Worm (Caenorhabditis elegans) whole organism, late embryonic: ENCODE data around the gene R08C7.5.
A peak's percentile ranks its signal among the peaks of the same experiment; 100 is the strongest.

Source experiments
- F13H6.1 ChIP-seq: sonication (generic microtip); optimal IDR thresholded peaks from 2 replicates; lab custom pipeline; 2016; ENCODE audit warnings: missing genetic modification characterization, missing compliant biosample characterization
- K09A11.1 ChIP-seq: sonication (generic microtip); optimal IDR thresholded peaks from 2 replicates; lab custom pipeline; 2017; ENCODE audit warnings: antibody characterized with exemption, mild to moderate bottlenecking, missing genetic modification characterization, missing compliant biosample characterization; ENCODE audit not compliant: insufficient read depth
- ahr-1 ChIP-seq: sonication (generic microtip); optimal IDR thresholded peaks from 2 replicates; lab custom pipeline; 2016; ENCODE audit warnings: missing genetic modification characterization, missing compliant biosample characterization
- ama-1 ChIP-seq: fragments of 150-350 bp; optimal IDR thresholded peaks from 2 replicates; lab custom pipeline; 2014
- ceh-14 ChIP-seq: sonication (generic microtip); optimal IDR thresholded peaks from 2 replicates; lab custom pipeline; 2016; ENCODE audit warnings: missing genotype, missing genetic modification characterization, missing compliant biosample characterization
- ceh-18 ChIP-seq: sonication (generic microtip); optimal IDR thresholded peaks from 2 replicates; lab custom pipeline; 2016; ENCODE audit warnings: missing genetic modification characterization, missing compliant biosample characterization
- ceh-19 ChIP-seq: fragments of 200-800 bp; sonication (Bioruptor generic); optimal IDR thresholded peaks from 2 replicates; lab custom pipeline; 2018; ENCODE audit warnings: mild to moderate bottlenecking, missing genetic modification characterization, missing compliant biosample characterization
- ceh-2 ChIP-seq: sonication (generic microtip); optimal IDR thresholded peaks from 2 replicates; lab custom pipeline; 2016; ENCODE audit warnings: missing genotype, missing genetic modification characterization, missing compliant biosample characterization
- ceh-24 ChIP-seq: sonication (generic microtip); optimal IDR thresholded peaks from 2 replicates; lab custom pipeline; 2016; ENCODE audit warnings: mild to moderate bottlenecking, missing genetic modification characterization, missing compliant biosample characterization
- ceh-30 ChIP-seq: fragments of 150-350 bp; optimal IDR thresholded peaks from 2 replicates; lab custom pipeline; 2014; ENCODE audit warnings: missing biosample characterization, missing genetic modification characterization
- ceh-34 ChIP-seq: sonication (generic microtip); optimal IDR thresholded peaks from 2 replicates; lab custom pipeline; 2016; ENCODE audit warnings: mild to moderate bottlenecking, missing genetic modification characterization, missing compliant biosample characterization
- ceh-45 ChIP-seq: fragments of 200-800 bp; sonication (Bioruptor generic); IDR thresholded peaks from 2 replicates; pipeline ENCODE4 v1.3.6; 2022; ENCODE audit warnings: missing genetic modification reagents, missing genetic modification characterization, missing compliant biosample characterization
- ceh-48 ChIP-seq: sonication (generic microtip); optimal IDR thresholded peaks from 2 replicates; lab custom pipeline; 2016; ENCODE audit warnings: missing genetic modification characterization, inconsistent platforms, missing compliant biosample characterization
- che-1 ChIP-seq: sonication (generic microtip); optimal IDR thresholded peaks from 2 replicates; lab custom pipeline; 2016; ENCODE audit warnings: mild to moderate bottlenecking, missing genetic modification characterization, missing compliant biosample characterization
- dmd-4 ChIP-seq: sonication (generic microtip); optimal IDR thresholded peaks from 2 replicates; lab custom pipeline; 2016; ENCODE audit warnings: borderline replicate concordance, missing genetic modification characterization, missing compliant biosample characterization
- elt-2 ChIP-seq: sonication (generic microtip); optimal IDR thresholded peaks from 2 replicates; lab custom pipeline; 2016; ENCODE audit warnings: missing genetic modification reagents, missing genetic modification characterization, missing compliant biosample characterization
- elt-4 ChIP-seq: sonication (generic microtip); optimal IDR thresholded peaks from 2 replicates; lab custom pipeline; 2016; ENCODE audit warnings: missing genetic modification characterization, missing compliant biosample characterization
- eyg-1 ChIP-seq: sonication (generic microtip); optimal IDR thresholded peaks from 2 replicates; lab custom pipeline; 2016; ENCODE audit warnings: missing genotype, missing genetic modification characterization, missing compliant biosample characterization
- fax-1 ChIP-seq: sonication (generic microtip); optimal IDR thresholded peaks from 2 replicates; lab custom pipeline; 2016; ENCODE audit warnings: missing genotype, missing genetic modification characterization, missing compliant biosample characterization
- fkh-6 ChIP-seq: sonication (generic microtip); optimal IDR thresholded peaks from 2 replicates; lab custom pipeline; 2016; ENCODE audit warnings: missing genetic modification characterization, missing compliant biosample characterization
- gmeb-2 ChIP-seq: sonication (generic microtip); optimal IDR thresholded peaks from 2 replicates; lab custom pipeline; 2016; ENCODE audit warnings: missing genetic modification characterization, inconsistent platforms, missing compliant biosample characterization
- hlh-13 ChIP-seq: fragments of 200-800 bp; sonication (Bioruptor generic); optimal IDR thresholded peaks from 2 replicates; lab custom pipeline; 2018; ENCODE audit warnings: mild to moderate bottlenecking, missing genetic modification characterization, missing compliant biosample characterization
- hlh-6 ChIP-seq: sonication (generic microtip); optimal IDR thresholded peaks from 2 replicates; lab custom pipeline; 2016; ENCODE audit warnings: missing genotype, missing genetic modification characterization, missing compliant biosample characterization
- hlh-8 ChIP-seq: sonication (generic microtip); optimal IDR thresholded peaks from 2 replicates; lab custom pipeline; 2016; ENCODE audit warnings: missing genotype, missing genetic modification characterization, missing compliant biosample characterization
- lin-11 ChIP-seq: fragments of 200-800 bp; sonication (Bioruptor generic); optimal IDR thresholded peaks from 2 replicates; lab custom pipeline; 2018; ENCODE audit warnings: mild to moderate bottlenecking, missing genetic modification characterization, missing compliant biosample characterization
- madf-2 ChIP-seq: sonication (generic microtip); optimal IDR thresholded peaks from 2 replicates; lab custom pipeline; 2017; ENCODE audit warnings: missing genetic modification characterization, missing compliant biosample characterization
- mec-3 ChIP-seq: sonication (generic microtip); optimal IDR thresholded peaks from 2 replicates; lab custom pipeline; 2016; ENCODE audit warnings: borderline replicate concordance, missing genetic modification characterization, missing compliant biosample characterization
- nhr-11 ChIP-seq: fragments of 150-350 bp; optimal IDR thresholded peaks from 2 replicates; lab custom pipeline; 2014; ENCODE audit warnings: missing biosample characterization, missing genetic modification characterization
- nhr-232 ChIP-seq: sonication (generic microtip); optimal IDR thresholded peaks from 2 replicates; lab custom pipeline; 2016; ENCODE audit warnings: missing genetic modification characterization, missing compliant biosample characterization
- npax-4 ChIP-seq: sonication (generic microtip); optimal IDR thresholded peaks from 2 replicates; lab custom pipeline; 2016; ENCODE audit warnings: missing genetic modification characterization, missing compliant biosample characterization
- odd-2 ChIP-seq: sonication (generic microtip); optimal IDR thresholded peaks from 2 replicates; lab custom pipeline; 2017; ENCODE audit warnings: antibody characterized with exemption, mild to moderate bottlenecking, missing genetic modification characterization, missing compliant biosample characterization
- pat-9 ChIP-seq: fragments of 200-800 bp; sonication (Bioruptor generic); optimal IDR thresholded peaks from 2 replicates; lab custom pipeline; 2018; ENCODE audit warnings: mild to moderate bottlenecking, missing genetic modification characterization, moderate library complexity, missing compliant biosample characterization
- pax-1 ChIP-seq: fragments of 150-350 bp; optimal IDR thresholded peaks from 2 replicates; lab custom pipeline; 2014; ENCODE audit warnings: missing biosample characterization, missing genetic modification characterization
- pha-2 ChIP-seq: sonication (generic microtip); optimal IDR thresholded peaks from 2 replicates; lab custom pipeline; 2017; ENCODE audit warnings: mild to moderate bottlenecking, missing genetic modification characterization, missing compliant biosample characterization
- pha-4 ChIP-seq: fragments of 150-350 bp; optimal IDR thresholded peaks from 2 replicates; lab custom pipeline; 2018; ENCODE audit warnings: missing biosample characterization, missing genetic modification reagents, missing genetic modification characterization
- pqm-1 ChIP-seq: sonication (generic microtip); optimal IDR thresholded peaks from 2 replicates; lab custom pipeline; 2016; ENCODE audit warnings: missing genetic modification characterization, missing compliant biosample characterization
- pros-1 ChIP-seq: fragments of 150-350 bp; optimal IDR thresholded peaks from 2 replicates; lab custom pipeline; 2014; ENCODE audit warnings: missing biosample characterization, missing genetic modification reagents, missing genetic modification characterization
- ref-2 ChIP-seq: sonication (generic microtip); optimal IDR thresholded peaks from 2 replicates; lab custom pipeline; 2016; ENCODE audit warnings: missing genetic modification characterization, missing compliant biosample characterization
- rnt-1 ChIP-seq: sonication (generic microtip); optimal IDR thresholded peaks from 2 replicates; lab custom pipeline; 2016; ENCODE audit warnings: missing genetic modification characterization, missing compliant biosample characterization
- sdc-2 ChIP-seq: sonication (generic microtip); optimal IDR thresholded peaks from 2 replicates; lab custom pipeline; 2016; ENCODE audit warnings: missing genotype, missing genetic modification characterization, missing compliant biosample characterization
- sox-4 ChIP-seq: sonication (generic microtip); optimal IDR thresholded peaks from 2 replicates; lab custom pipeline; 2017; ENCODE audit warnings: mild to moderate bottlenecking, missing genetic modification characterization, inconsistent platforms, missing compliant biosample characterization
- syd-9 ChIP-seq: sonication (generic microtip); optimal IDR thresholded peaks from 2 replicates; lab custom pipeline; 2016; ENCODE audit warnings: mild to moderate bottlenecking, missing genetic modification characterization, moderate library complexity, missing compliant biosample characterization
- tbx-2 ChIP-seq: sonication (generic microtip); optimal IDR thresholded peaks from 2 replicates; lab custom pipeline; 2016; ENCODE audit warnings: missing genetic modification characterization, missing compliant biosample characterization
- ttx-3 ChIP-seq: sonication (generic microtip); optimal IDR thresholded peaks from 2 replicates; lab custom pipeline; 2016; ENCODE audit warnings: missing genetic modification reagents, missing genetic modification characterization, missing compliant biosample characterization
- unc-3 ChIP-seq, 2 experiments: fragments of 200-800 bp in 1 of 2; sonication (Bioruptor generic) in 1 of 2; sonication (generic microtip) in 1 of 2; conservative IDR thresholded peaks in 1 of 2; optimal IDR thresholded peaks in 1 of 2; 2 replicates each; pipeline versions ENCODE4 v1.3.6 to Lab custom; 2016 to 2022; ENCODE audit warnings: missing compliant biosample characterization in 2 of 2, missing genetic modification characterization in 2 of 2, missing genetic modification reagents in 1 of 2
- unc-42 ChIP-seq: sonication (generic microtip); optimal IDR thresholded peaks from 2 replicates; lab custom pipeline; 2016; ENCODE audit warnings: missing genotype, missing genetic modification characterization, missing compliant biosample characterization
- unc-55 ChIP-seq: sonication (generic microtip); optimal IDR thresholded peaks from 2 replicates; lab custom pipeline; 2017; ENCODE audit warnings: missing biosample characterization, missing genetic modification reagents, missing genetic modification characterization
- unc-86 ChIP-seq: sonication (generic microtip); optimal IDR thresholded peaks from 2 replicates; lab custom pipeline; 2016; ENCODE audit warnings: missing genetic modification characterization, missing compliant biosample characterization
- zip-5 ChIP-seq: sonication (generic microtip); optimal IDR thresholded peaks from 2 replicates; lab custom pipeline; 2016; ENCODE audit warnings: missing genetic modification characterization, missing compliant biosample characterization
- ztf-16 ChIP-seq: sonication (generic microtip); optimal IDR thresholded peaks from 2 replicates; lab custom pipeline; 2017; ENCODE audit warnings: missing genetic modification characterization, missing compliant biosample characterization

Gene R08C7.5

ce11 chrIV:4441077-4441476 is 11.0 kb downstream of the R08C7.5 start, which contains the start of gene fbxb-75:
fbxb-75 (minus strand) TSS chrIV:4441177.
- TF ChIP-seq che-1 (tag; lab: Kevin White, UChicago) (no peak), unc-55 (no peak), K09A11.1 (tag; lab: Kevin White, UChicago) (no peak), elt-4 (tag; lab: Kevin White, UChicago) (no peak), ceh-45 (GFP tag; lab: Robert Waterston, UW) (no peak), zip-5 (tag; lab: Kevin White, UChicago) (no peak), ceh-30 (no peak)

ce11 chrIV:4445711-4446290 is 15.8 kb downstream of the R08C7.5 start, which contains the start of the genes wapl-1 and htz-1:
wapl-1 (minus strand) TSS chrIV:4445740.
htz-1 (plus strand) TSS chrIV:4446216.
- TF ChIP-seq pha-2 (tag; lab: Kevin White, UChicago) (no peak), lin-11 (tag; lab: Kevin White, UChicago) (no peak), unc-42 (tag; lab: Kevin White, UChicago) (peak; percentile 64), zip-5 (tag; lab: Kevin White, UChicago) (no peak), tbx-2 (tag; lab: Kevin White, UChicago) (peak; percentile 71), ceh-14 (tag; lab: Kevin White, UChicago) (peak; percentile 58), ceh-24 (no peak), mec-3 (tag; lab: Kevin White, UChicago) (no peak), ztf-16 (tag; lab: Kevin White, UChicago) (peak; percentile 19), hlh-13 (no peak), F13H6.1 (tag; lab: Kevin White, UChicago) (no peak), hlh-8 (peak; percentile 10), ceh-45 (GFP tag; lab: Robert Waterston, UW) (no peak), ceh-2 (tag; lab: Kevin White, UChicago) (no peak), nhr-11 (tag; lab: Kevin White, UChicago) (no peak), syd-9 (tag; lab: Kevin White, UChicago) (peak; percentile 15), unc-55 (peak; percentile 69), elt-2 (tag; lab: Kevin White, UChicago) (peak; percentile 51), ama-1 (lab: Kevin White, UChicago) (no peak), pat-9 (tag; lab: Kevin White, UChicago) (no peak), elt-4 (tag; lab: Kevin White, UChicago) (no peak), hlh-6 (tag; lab: Kevin White, UChicago) (no peak), pros-1 (tag; lab: Kevin White, UChicago) (no peak), K09A11.1 (tag; lab: Kevin White, UChicago) (peak; percentile 11), ttx-3 (tag; lab: Kevin White, UChicago) (no peak), sox-4 (tag; lab: Kevin White, UChicago) (no peak), odd-2 (tag; lab: Kevin White, UChicago) (no peak), fax-1 (peak; percentile 24), ceh-19 (GFP tag; lab: Kevin White, UChicago) (no peak), gmeb-2 (no peak), eyg-1 (peak; percentile 24), ceh-18 (peak; percentile 74), unc-86 (tag; lab: Kevin White, UChicago) (peak; percentile 9), unc-3 (GFP tag; conservative IDR thresholded peaks at IDR 0.05; lab: Robert Waterston, UW) (no peak), unc-3 (tag; optimal IDR thresholded peaks at IDR 0.05; lab: Kevin White, UChicago) (peak; percentile 53), ceh-34 (tag; lab: Kevin White, UChicago) (peak; percentile 59), pqm-1 (no peak), nhr-232 (tag; lab: Kevin White, UChicago) (no peak), npax-4 (tag; lab: Kevin White, UChicago) (no peak), ahr-1 (tag; lab: Kevin White, UChicago) (no peak), madf-2 (tag; lab: Kevin White, UChicago) (peak; percentile 48), sdc-2 (tag; lab: Kevin White, UChicago) (no peak), fkh-6 (tag; lab: Kevin White, UChicago) (no peak), ceh-48 (peak; percentile 7), dmd-4 (tag; lab: Kevin White, UChicago) (no peak), ref-2 (tag; lab: Kevin White, UChicago) (peak; percentile 69), rnt-1 (tag; lab: Kevin White, UChicago) (peak; percentile 69), pax-1 (peak; percentile 61), pha-4 (tag; lab: Kevin White, UChicago) (no peak)
